Worm (Caenorhabditis elegans): ENCODE measurements around the gene sdz-24.

The sdz-24 gene

ce11 chrII:627913-628312 lies 30.6 kb upstream of the sdz-24 start:
- TF ChIP-seq lin-39 (tag; optimal IDR thresholded peaks at IDR 0.05) = no peak
- TF ChIP-seq nhr-10 (tag; optimal IDR thresholded peaks at IDR 0.05) = no peak
- no peak for TF ChIP-seq mab-5 (tag; optimal IDR thresholded peaks at IDR 0.05)
- TF ChIP-seq ceh-16 (tag; optimal IDR thresholded peaks at IDR 0.05) = no peak
- no peak for TF ChIP-seq F13H6.1 (tag; optimal IDR thresholded peaks at IDR 0.05)
- TF ChIP-seq ama-1 (optimal IDR thresholded peaks at IDR 0.05) = no peak
- no peak for TF ChIP-seq elt-1 (tag; optimal IDR thresholded peaks at IDR 0.05)
- no peak for TF ChIP-seq nhr-77 (tag; optimal IDR thresholded peaks at IDR 0.05)
- TF ChIP-seq C34F6.9 (tag; optimal IDR thresholded peaks at IDR 0.05) = no peak
- no peak for TF ChIP-seq dmd-4 (tag; optimal IDR thresholded peaks at IDR 0.05)
- no peak for TF ChIP-seq egl-27 (tag; optimal IDR thresholded peaks at IDR 0.05)
- TF ChIP-seq unc-55 (GFP tag; optimal IDR thresholded peaks at IDR 0.05) = no peak
- TF ChIP-seq unc-62 (GFP tag; optimal IDR thresholded peaks at IDR 0.05) = no peak
- TF ChIP-seq nhr-6 (tag; optimal IDR thresholded peaks at IDR 0.05) = no peak
- no peak for TF ChIP-seq ZK546.5 (tag; optimal IDR thresholded peaks at IDR 0.05)
- no peak for TF ChIP-seq nhr-21 (tag; optimal IDR thresholded peaks at IDR 0.05)
- TF ChIP-seq alr-1 (tag; optimal IDR thresholded peaks at IDR 0.05) = no peak
- no peak for TF ChIP-seq mbf-1 (tag; optimal IDR thresholded peaks at IDR 0.05)
- no peak for TF ChIP-seq snpc-4 (tag; optimal IDR thresholded peaks at IDR 0.05)
- TF ChIP-seq blmp-1 (tag; optimal IDR thresholded peaks at IDR 0.05; ENCODE audit: insufficient read depth) = no peak

DNA sequence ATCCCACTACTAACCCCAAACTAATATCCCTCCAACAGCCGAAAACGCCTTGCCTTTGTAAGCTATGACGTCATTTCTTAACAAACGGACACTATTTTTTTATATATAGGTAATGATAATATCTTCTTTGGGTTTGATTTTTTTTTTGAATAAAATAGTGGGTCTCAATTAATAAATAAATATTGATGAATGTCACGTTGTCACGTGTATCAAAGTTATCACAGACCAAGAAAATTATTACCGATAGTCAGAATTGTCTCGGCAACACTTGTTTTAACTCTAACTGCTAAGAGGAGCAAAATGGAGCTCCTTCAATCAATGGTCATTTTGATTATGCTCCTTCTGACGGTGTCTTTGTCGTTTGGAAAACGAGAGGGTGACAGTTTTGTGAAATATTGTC lies 24.5 kb upstream of the sdz-24 start, which contains the start of gene T04B8.1:
Gene T04B8.1 (plus strand): TSS at position 301 of the 400 bp plus-strand sequence.
- TF ChIP-seq fos-1 (tag; optimal IDR thresholded peaks at IDR 0.05) (no peak), snpc-4 (tag; optimal IDR thresholded peaks at IDR 0.05) (no peak), sem-4 (tag; optimal IDR thresholded peaks at IDR 0.05) (no peak), ceh-16 (tag; optimal IDR thresholded peaks at IDR 0.05) (no peak), nhr-129 (tag; optimal IDR thresholded peaks at IDR 0.05) (no peak), skn-1 (tag; optimal IDR thresholded peaks at IDR 0.05) (no peak), lin-13 (GFP tag; optimal IDR thresholded peaks at IDR 0.05) (no peak), nhr-6 (tag; optimal IDR thresholded peaks at IDR 0.05) (no peak), Y55F3AM.14 (GFP tag; optimal IDR thresholded peaks at IDR 0.05) (no peak), crh-2 (tag; optimal IDR thresholded peaks at IDR 0.05) (no peak), ZK546.5 (tag; optimal IDR thresholded peaks at IDR 0.05) (no peak), peb-1 (tag; optimal IDR thresholded peaks at IDR 0.05) (no peak), mdl-1 (tag; optimal IDR thresholded peaks at IDR 0.05) (no peak), F13H6.1 (tag; optimal IDR thresholded peaks at IDR 0.05) (no peak), ztf-4 (tag; optimal IDR thresholded peaks at IDR 0.05) (no peak), nhr-10 (tag; optimal IDR thresholded peaks at IDR 0.05) (no peak), nhr-237 (tag; optimal IDR thresholded peaks at IDR 0.05) (no peak), unc-62 (GFP tag; optimal IDR thresholded peaks at IDR 0.05) (no peak)

- TF ChIP-seq ztf-11 (tag; optimal IDR thresholded peaks at IDR 0.05) = no peak
- TF ChIP-seq aly-2 (tag; optimal IDR thresholded peaks at IDR 0.05) = no peak
- no peak for TF ChIP-seq nhr-25 (tag; optimal IDR thresholded peaks at IDR 0.05)
- peak; percentile 12 for TF ChIP-seq C34F6.9 (tag; optimal IDR thresholded peaks at IDR 0.05)
Measured at ce11 chrII:639467-639866, 19.0 kb upstream of the sdz-24 start, which contains the start of gene K07E8.6. Gene K07E8.6 (minus strand): TSS chrII:639567.

DNA sequence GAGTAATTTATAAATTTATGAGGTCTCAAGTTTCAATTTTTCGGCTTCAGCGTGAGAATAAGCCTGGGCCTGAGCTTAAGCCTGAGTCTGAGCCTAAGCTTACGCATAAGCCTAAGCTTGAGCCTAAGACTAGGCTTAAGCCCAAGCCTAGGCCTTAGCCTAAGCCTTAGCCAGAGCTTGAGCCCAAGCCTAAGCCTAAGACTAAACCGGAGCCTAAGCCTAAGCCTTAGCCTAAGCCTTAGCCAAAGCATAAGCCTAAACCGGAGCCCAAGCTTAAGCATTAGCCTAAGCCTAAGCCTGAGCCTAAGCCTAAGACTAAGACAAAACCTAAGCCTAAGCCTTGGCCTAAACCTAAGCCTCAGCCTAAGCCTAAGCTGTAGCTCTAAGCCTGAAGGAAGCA lies 14.7 kb upstream of the sdz-24 start:
- TF ChIP-seq sem-4 (tag; optimal IDR thresholded peaks at IDR 0.05) (no peak), nhr-25 (tag; optimal IDR thresholded peaks at IDR 0.05) (no peak), nhr-11 (tag; optimal IDR thresholded peaks at IDR 0.05) (no peak), elt-3 (tag; optimal IDR thresholded peaks at IDR 0.05) (no peak), mab-5 (tag; optimal IDR thresholded peaks at IDR 0.05) (no peak), nhr-237 (tag; optimal IDR thresholded peaks at IDR 0.05) (no peak), lsy-2 (tag; optimal IDR thresholded peaks at IDR 0.05) (no peak), aly-2 (tag; optimal IDR thresholded peaks at IDR 0.05) (no peak), ztf-11 (tag; optimal IDR thresholded peaks at IDR 0.05) (no peak), fos-1 (tag; optimal IDR thresholded peaks at IDR 0.05) (no peak), mbf-1 (tag; optimal IDR thresholded peaks at IDR 0.05) (no peak), snpc-4 (tag; optimal IDR thresholded peaks at IDR 0.05) (no peak), nhr-21 (tag; optimal IDR thresholded peaks at IDR 0.05) (no peak), sma-9 (GFP tag; optimal IDR thresholded peaks at IDR 0.05) (no peak), sma-9 (tag; optimal IDR thresholded peaks at IDR 0.05) (no peak), R02D3.7 (tag; optimal IDR thresholded peaks at IDR 0.05) (no peak), lin-13 (GFP tag; optimal IDR thresholded peaks at IDR 0.05) (no peak), C34F6.9 (tag; optimal IDR thresholded peaks at IDR 0.05) (no peak), Y55F3AM.14 (GFP tag; optimal IDR thresholded peaks at IDR 0.05) (no peak)

Data from whole organism, L2 larva.